Fruit fly (Drosophila melanogaster): ENCODE measurements around the gene CG5854.
A peak's percentile ranks its signal among the peaks of the same experiment; 100 is the strongest.

CG5854 gene

DNA sequence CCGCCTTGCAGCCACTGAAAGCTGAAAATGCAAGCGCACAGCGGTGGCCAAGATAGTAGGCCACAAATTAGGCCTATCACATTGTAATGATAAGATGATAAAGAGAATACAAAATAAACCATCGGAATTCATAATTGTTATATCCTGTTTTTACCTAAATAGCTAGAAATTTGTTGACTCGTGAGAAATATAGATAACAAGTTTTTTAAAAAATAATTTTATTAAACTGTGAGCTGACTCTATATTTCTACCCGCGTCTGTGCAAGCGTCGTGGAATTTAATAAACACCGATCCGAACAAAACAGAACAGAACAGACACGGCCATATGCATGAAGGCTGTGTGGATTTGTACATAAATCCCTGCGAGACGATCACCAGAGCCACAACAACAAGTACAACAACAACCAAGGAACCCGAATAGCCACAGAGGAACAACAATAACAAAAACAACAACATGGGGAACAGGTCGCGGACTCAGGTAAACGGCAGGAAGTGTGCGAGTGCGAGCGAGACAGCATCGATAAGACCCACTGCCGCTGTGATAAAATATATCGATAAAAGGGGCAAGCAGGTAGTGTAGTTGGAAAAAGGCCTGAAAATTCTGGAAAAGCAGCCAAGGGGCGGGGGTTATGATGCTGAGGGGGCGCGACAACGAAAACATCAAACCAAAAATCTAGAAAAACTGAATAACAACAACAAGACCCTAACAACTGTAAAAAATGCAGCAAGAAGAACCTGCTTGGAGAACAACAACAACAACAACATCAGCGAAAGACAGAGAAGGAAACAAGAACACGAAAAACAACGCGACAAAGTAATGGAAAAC, 47.2 kb upstream of the CG5854 start (continued):
- TF ChIP-seq CG18619 (GFP tag; optimal IDR thresholded peaks at IDR 0.05) (peak; percentile 71), rib (GFP tag; IDR thresholded peaks at IDR 0.05) (no peak; the same call in 1 of the 2 replicates), CG6272 (GFP tag; IDR thresholded peaks at IDR 0.05) (peak; percentile 56; the same call in 1 of the 2 replicates), CG16863 (GFP tag; optimal IDR thresholded peaks at IDR 0.05) (peak; percentile 76), ftz-f1 (GFP tag; optimal IDR thresholded peaks at IDR 0.05) (peak; percentile 2), CG31388 (GFP tag; optimal IDR thresholded peaks at IDR 0.05) (no peak), bbx (GFP tag; IDR thresholded peaks at IDR 0.05; ENCODE audit: partially characterized antibody) (no peak), mam (GFP tag; optimal IDR thresholded peaks at IDR 0.05) (peak; percentile 46), Bteb2 (GFP tag; optimal IDR thresholded peaks at IDR 0.05) (peak; percentile 52), slp2 (GFP tag; optimal IDR thresholded peaks at IDR 0.05) (peak; percentile 64), CG11695 (GFP tag; IDR thresholded peaks at IDR 0.05) (peak; percentile 84), lola (GFP tag; optimal IDR thresholded peaks at IDR 0.05) (peak in 1 of 3 experiments; percentile 96), gfzf (GFP tag; optimal IDR thresholded peaks at IDR 0.05) (no peak), Elba2 (GFP tag; optimal IDR thresholded peaks at IDR 0.05) (peak; percentile 45), Dll (GFP tag; IDR thresholded peaks at IDR 0.05; ENCODE audit: partially characterized antibody) (no peak), sna (GFP tag; IDR thresholded peaks at IDR 0.05; ENCODE audit: partially characterized antibody) (no peak), Chrac-16 (GFP tag; optimal IDR thresholded peaks at IDR 0.05) (peak; percentile 81), HLH4C (GFP tag; IDR thresholded peaks at IDR 0.05; ENCODE audit: partially characterized antibody) (no peak), row (GFP tag; IDR thresholded peaks at IDR 0.05) (peak; percentile 93), CG12744 (GFP tag; optimal IDR thresholded peaks at IDR 0.05) (peak; percentile 70), CG10462 (GFP tag; optimal IDR thresholded peaks at IDR 0.05) (peak; percentile 74), z (GFP tag; IDR thresholded peaks at IDR 0.05) (peak; percentile 40; the same call in 1 of the 3 replicates), fu2 (GFP tag; optimal IDR thresholded peaks at IDR 0.05) (peak; percentile 10), tgo (GFP tag; IDR thresholded peaks at IDR 0.05) (peak; percentile 77), tup (GFP tag; optimal IDR thresholded peaks at IDR 0.05) (peak; percentile 36), CG5245 (GFP tag; optimal IDR thresholded peaks at IDR 0.05) (peak; percentile 82), Asciz (GFP tag; optimal IDR thresholded peaks at IDR 0.05) (peak; percentile 84), dpn (GFP tag; optimal IDR thresholded peaks at IDR 0.05) (peak; percentile 51 to 80), CG7839 (tag; optimal IDR thresholded peaks at IDR 0.05) (peak; percentile 91), ac (GFP tag; optimal IDR thresholded peaks at IDR 0.05) (peak; percentile 94), Oli (tag; optimal IDR thresholded peaks at IDR 0.05) (peak; percentile 90), CG17328 (GFP tag; IDR thresholded peaks at IDR 0.05) (peak; percentile 90), bab2 (GFP tag; optimal IDR thresholded peaks at IDR 0.05) (peak; percentile 75), CG14441 (GFP tag; IDR thresholded peaks at IDR 0.05) (peak; percentile 74), chn (GFP tag; optimal IDR thresholded peaks at IDR 0.05) (peak; percentile 79), al (GFP tag; IDR thresholded peaks at IDR 0.05) (peak; percentile 9; the same call in 1 of the 2 replicates), E2f2 (GFP tag; IDR thresholded peaks at IDR 0.05) (peak; percentile 69), ewg (GFP tag; optimal IDR thresholded peaks at IDR 0.05) (peak; percentile 67), Rfx (GFP tag; IDR thresholded peaks at IDR 0.05) (peak; percentile 63), lov (optimal IDR thresholded peaks at IDR 0.05) (no peak), lov (GFP tag; IDR thresholded peaks at IDR 0.05) (peak; percentile 75; the same call in 2 of the 3 replicates), CG11723 (GFP tag; optimal IDR thresholded peaks at IDR 0.05) (peak; percentile 76), H2.0 (GFP tag; IDR thresholded peaks at IDR 0.05) (no peak; the same call in none of the 2 replicates), tx (GFP tag; optimal IDR thresholded peaks at IDR 0.05) (peak; percentile 35), CG10147 (GFP tag; optimal IDR thresholded peaks at IDR 0.05) (peak; percentile 62), CG1024 (GFP tag; IDR thresholded peaks at IDR 0.05) (peak; percentile 43; the same call in 1 of the 2 replicates), CG6654 (GFP tag; optimal IDR thresholded peaks at IDR 0.05) (peak; percentile 22), psq (GFP tag; optimal IDR thresholded peaks at IDR 0.05) (no peak), CG2875 (GFP tag; optimal IDR thresholded peaks at IDR 0.05) (peak; percentile 84)
